Worm (Caenorhabditis elegans) whole organism, dauer: ENCODE data around the gene C08G5.6.

Source experiments
- unc-62 ChIP-seq: sonication (generic microtip); optimal IDR thresholded peaks from 2 replicates; lab custom pipeline; 2017; ENCODE audit warnings: missing biosample characterization, missing genetic modification reagents, missing genetic modification characterization

C08G5.6 gene

DNA sequence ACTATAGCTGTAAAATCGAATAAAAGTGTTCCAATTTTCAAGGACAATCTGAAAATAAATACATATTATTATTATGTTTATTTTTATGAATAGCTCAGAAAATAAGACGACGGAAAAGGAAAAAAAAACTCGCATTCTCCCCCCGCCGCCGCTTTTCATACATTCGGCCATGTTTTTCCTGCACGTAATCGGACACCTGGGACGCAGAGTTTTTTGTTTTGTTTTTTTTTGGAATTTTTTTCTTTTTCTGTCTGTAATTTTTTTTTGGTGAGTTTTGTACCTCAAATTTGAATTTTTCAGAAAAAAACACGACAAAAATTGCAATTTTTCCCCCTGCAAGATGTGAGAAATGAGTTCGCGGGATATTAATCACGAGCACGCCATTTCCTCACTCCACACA is at the start of gene C08G5.6:
Gene C08G5.6, plus strand, starts transcription at position 301 of the 400 bp plus-strand sequence.
- TF ChIP-seq unc-62 (GFP tag; lab: Kevin White, UChicago), result no peak

DNA sequence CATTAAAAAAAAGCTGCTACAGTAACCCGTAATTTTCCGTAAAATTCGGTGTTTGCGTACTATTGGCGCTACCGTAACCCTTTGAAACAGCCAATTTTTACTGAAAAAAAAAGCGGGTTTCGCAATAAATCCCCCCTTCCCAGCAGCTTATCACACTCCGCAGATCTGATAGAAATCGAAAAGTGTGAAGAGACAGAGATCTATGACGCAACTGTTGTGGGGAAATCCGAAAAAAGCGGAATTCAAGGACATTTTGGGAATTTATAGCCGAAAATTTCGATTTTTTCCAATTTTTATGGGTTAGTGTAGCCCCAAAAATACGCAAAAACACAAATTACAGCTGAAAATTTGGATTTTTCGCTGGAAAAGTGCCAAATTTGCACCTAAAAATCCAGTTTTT is 48.4 kb upstream of the C08G5.6 start:
- no peak for TF ChIP-seq unc-62 (GFP tag; lab: Kevin White, UChicago)

DNA sequence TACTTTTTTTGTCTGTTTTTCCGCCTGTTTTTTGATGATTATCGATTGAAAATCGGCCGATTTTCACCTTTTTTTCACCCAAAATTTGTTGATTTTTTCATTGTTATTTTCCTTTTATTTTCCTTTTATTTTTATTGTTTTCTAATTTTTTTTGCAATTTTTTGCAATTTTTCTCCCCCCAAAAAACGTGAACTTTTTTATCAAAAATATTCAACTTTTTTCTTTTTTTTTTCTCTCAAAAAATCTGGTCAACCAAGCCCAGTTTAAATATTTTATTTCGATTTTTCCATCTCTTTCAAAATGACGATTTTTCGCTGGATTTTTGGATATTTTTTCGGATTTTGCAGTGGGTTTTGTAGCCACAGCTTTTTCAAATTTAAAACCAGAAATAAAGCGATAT is 46.9 kb upstream of the C08G5.6 start, which contains the start of gene rfip-2:
Gene rfip-2, plus strand, starts transcription at position 301 of the 400 bp plus-strand sequence.
- no peak for TF ChIP-seq unc-62 (GFP tag; lab: Kevin White, UChicago)

DNA sequence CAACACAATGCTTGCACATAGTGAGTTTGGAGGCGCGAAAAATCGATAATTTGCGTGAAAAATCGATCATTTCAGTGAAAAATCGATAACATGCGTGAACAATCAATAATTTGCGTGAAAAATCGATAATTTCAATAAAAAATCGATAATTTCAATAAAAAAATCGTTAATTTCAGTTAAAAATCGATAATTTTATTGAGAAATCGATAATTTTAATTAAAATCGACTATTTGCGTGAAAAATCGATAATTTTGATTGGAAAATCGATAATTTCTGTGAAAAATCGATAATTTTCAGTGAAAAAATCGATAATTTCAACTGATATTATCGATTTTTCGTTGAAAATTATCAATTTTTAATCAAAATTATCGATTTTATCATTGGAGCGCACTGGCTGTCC is 46.3 kb upstream of the C08G5.6 start:
- no peak for TF ChIP-seq unc-62 (GFP tag; lab: Kevin White, UChicago)

DNA sequence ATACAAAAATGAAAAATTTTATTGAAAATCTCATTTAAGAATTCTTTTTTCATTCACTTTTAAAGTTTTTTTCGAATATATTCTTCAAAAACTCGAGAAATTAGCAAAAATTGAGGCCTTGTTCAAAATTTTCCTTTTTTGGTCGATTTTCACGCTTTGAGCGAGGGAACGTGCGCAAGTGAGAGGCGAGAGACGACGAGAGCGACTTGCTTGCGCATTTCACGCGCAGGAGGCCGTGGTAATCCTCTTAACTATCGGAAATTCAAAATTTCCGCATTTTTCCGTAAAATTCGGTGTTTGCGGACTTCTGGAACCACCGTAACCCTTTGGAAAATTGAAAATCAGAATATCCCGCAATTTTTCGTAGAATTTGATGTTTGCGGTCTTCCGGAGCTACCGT is 40.4 kb upstream of the C08G5.6 start:
- TF ChIP-seq unc-62 (GFP tag; lab: Kevin White, UChicago), result no peak

DNA sequence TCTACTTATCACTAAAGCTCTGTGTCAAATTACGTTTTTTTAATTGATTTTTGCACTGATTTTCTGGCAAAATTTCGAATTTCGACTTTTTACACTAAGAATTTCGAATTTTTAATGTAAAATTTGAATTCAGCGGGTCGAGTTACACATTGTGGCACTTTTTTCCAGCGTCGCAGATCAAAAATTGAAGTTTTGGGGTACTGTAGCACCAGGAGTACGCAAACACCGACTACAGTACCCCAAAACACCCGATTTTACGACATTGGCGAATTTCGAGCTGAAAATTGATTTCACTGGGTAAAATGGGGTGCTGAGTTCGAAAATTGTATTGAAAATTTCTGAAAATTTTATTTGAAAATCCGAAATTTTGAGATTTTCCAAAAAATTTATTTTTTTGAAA is 38.0 kb upstream of the C08G5.6 start:
- no peak for TF ChIP-seq unc-62 (GFP tag; lab: Kevin White, UChicago)

DNA sequence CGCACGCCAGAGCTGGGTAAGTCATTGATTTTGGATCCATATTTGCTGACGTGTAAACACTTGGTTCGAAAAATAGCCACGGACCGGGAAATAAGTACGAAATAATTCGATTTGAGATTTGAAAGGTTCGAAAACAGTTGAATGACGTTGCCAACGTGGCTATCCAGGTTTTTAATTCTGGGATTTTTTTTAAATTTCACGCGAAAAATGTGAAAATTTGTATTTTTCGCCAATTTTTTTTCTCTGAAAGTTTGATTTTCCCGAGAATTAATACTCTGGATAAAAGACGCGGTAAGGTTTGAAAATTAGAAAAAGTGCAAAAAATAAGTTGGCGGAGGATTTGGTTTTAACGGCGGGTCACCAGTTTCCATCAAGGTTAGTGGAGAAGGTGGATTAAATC is 29.5 kb upstream of the C08G5.6 start, which contains the start of gene fbxc-48:
Gene fbxc-48, minus strand, starts transcription at position 101 of the 400 bp plus-strand sequence.
- TF ChIP-seq unc-62 (GFP tag; lab: Kevin White, UChicago), result no peak

DNA sequence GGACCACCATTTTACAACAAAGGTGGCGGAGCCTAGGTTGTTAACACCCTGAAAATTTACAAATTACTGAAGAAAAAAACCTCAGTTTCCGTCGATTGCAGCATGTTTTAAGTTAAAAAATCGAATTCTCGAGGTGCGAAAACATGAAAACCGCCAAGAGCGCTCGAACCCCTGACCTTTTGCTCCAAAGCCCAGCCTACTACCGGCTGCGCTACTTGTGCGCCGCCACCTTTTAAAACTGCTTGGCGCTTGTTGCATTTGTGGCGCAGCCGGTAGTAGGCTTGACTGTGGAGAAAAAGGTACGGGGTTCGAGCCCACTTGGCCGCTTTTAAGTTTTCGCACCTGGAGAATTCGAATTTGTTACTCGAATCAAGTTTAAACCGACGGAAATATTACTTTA is 20.2 kb upstream of the C08G5.6 start, which contains the start of gene snt-6:
Gene snt-6, minus strand, starts transcription at position 58 of the 400 bp plus-strand sequence.
- no peak for TF ChIP-seq unc-62 (GFP tag; lab: Kevin White, UChicago)

DNA sequence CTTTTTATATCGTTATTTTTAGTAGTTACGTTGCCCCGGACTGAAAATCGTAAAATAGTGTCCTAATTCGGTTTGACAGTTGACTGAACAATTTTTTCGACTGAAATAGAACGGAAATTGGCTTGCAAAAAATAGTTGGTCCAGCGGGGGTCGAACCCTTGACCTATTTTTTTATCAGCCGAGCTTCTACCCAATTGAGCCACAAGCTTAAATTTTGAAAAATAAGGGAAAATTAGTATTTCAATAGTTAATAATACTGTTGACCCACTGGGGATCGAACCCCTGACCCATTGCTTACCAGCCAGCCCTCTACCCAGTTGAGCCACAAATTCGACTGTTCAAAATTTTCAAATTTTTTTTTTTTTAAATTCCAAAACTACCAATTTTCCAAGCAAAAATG is 18.5 kb upstream of the C08G5.6 start:
- no peak for TF ChIP-seq unc-62 (GFP tag; lab: Kevin White, UChicago)

DNA sequence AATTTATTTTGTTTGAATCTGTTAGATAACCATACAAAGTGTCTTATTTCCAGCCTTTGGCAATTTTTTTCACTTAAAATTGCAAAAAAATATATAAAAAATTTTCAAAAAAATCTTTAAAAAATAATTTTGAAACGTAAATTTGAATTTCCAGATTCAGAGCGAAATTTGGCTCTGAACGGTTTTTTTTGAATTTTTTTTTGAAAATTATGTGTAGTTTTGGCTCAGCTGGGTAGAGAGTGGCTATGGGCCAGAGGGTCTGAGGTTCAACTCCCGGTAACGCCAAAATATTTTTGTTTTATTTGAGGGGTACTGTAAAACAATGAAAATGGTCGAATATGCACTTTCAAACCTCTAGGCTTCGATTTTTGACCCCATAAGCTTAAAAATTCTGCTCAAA is 16.9 kb upstream of the C08G5.6 start:
- TF ChIP-seq unc-62 (GFP tag; lab: Kevin White, UChicago), result no peak

DNA sequence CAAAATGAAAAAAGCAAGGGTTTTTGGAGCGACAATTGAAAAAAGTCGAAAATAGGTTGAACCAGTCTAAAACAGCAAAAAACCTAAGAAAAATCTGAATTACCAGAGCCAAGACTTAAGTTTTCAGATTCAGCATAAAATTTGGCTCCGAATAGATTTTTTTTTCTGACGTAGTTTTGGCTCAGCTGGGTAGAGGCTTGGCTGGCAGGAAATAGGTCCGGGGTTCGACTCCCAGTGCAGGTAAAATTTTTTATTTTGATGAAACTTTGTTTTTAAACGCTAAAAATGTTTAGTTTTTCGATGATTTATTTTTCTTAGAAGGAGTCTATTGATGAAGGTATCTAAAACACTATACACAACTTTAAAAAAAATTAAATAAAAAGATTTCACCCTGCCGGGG is 15.4 kb upstream of the C08G5.6 start:
- no peak for TF ChIP-seq unc-62 (GFP tag; lab: Kevin White, UChicago)

DNA sequence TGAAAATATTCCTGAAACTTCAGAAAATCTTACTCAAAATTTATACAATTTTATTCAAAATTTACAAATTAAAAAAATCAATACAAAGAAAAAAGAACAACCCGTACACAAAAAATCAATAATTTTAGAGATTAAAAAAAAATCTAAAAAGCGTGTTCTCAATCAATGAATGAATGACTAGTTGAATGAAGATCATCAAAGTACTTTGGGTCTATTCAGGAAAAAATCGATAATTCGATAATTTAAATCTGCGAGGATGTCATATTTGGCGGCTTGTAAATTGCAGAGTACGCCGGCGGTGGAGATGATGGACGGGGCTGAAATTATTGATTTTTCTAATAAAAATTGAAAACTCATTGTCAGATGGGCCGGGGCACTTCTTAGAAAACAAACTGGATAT is 14.2 kb upstream of the C08G5.6 start:
- TF ChIP-seq unc-62 (GFP tag; lab: Kevin White, UChicago), result no peak

DNA sequence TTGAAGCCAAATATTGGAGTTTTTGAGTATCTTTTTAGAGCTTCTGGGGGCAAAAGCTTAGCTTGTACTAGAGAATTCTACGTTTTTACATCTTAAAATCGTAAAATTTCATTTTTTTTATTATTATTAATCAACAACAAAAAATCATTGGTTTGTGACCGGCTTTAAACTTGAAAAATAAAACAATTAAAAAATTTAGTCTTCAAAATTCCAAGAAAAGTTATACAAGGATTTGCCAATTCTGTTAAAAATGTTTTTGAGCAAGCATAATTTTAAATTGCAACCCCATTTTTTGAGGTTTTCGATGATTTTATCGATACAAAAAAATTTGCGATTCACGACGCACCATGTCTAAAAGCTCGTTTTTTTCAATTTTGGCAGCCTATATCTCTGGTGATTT is 13.1 kb upstream of the C08G5.6 start:
- TF ChIP-seq unc-62 (GFP tag; lab: Kevin White, UChicago), result no peak

DNA sequence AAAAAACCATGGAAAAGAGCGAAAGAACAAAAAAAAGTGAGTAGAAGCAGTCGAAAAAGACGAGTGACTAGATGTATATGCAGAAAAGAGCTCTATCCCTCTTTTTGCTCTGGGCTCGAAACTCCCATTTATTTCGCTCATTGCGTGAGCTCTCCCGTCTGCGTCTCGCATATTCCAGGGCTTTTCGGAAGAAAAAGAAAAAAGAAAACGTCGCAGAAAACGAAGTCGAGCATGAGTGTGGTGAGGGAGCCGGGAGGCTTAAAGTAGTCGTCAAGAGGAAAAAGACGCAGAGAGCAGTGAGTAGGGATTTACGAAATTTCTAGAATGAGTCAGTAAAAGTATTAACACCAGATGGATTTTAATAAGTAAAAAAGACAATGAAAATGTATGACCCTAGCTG is 10.6 kb upstream of the C08G5.6 start:
- TF ChIP-seq unc-62 (GFP tag; lab: Kevin White, UChicago), result no peak

DNA sequence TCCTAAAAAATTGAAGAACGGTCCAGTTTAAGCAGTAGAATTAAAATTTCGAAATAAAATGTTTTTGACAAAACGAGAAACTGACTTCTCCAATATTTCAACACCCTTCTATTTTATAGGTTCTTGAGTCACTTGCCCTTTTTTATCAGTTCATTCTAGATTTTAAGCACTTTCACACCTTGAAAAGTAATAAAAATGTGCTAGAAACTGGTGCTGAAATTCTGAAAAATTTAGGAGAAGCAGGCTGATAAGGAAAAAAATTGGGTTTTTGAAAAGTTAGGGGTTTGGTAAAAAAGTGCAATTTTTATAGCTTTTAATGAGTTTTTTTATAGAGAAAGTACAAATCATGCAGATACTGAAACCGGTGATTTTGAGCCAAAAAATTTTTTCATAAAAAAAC is 10.1 kb upstream of the C08G5.6 start:
- no peak for TF ChIP-seq unc-62 (GFP tag; lab: Kevin White, UChicago)

DNA sequence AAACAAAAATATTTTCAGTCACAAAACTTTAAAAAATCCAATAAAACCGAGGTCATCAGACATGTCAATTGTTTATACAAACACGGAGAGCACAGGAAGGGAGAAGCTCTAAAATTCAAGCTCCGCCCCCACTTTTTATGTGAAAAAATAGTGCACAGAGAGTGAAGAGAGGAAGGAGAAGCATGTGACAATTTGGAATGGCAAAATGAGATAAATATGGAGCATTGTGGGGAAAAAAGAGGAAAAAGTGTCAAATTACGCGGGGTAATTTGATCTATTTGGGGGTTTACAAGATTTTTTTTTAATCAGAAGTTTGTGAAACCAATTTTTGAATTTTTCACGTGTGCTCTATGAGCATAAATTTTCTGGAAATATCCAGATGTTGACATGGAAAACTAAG is 7.4 kb upstream of the C08G5.6 start:
- no peak for TF ChIP-seq unc-62 (GFP tag; lab: Kevin White, UChicago)

DNA sequence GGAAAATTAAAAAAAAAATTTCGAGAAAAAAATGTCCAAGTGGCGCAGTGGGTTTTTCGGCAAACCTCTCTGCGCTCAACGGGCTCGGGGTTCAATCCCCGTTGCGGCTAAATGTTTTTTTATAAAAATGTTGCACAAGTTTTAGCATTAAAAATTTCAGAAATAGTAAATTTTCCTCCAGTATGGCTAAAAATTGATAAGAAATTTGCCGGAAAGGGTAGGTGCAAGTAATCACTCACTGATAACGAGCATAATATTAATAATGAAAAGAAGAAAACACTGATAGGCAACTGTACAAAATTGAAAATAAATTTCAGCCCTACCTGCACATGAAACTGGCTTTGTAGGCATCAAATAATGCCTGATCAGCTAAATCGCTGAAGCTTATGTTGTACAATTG is 6.0 kb upstream of the C08G5.6 start:
- TF ChIP-seq unc-62 (GFP tag; lab: Kevin White, UChicago), result no peak

DNA sequence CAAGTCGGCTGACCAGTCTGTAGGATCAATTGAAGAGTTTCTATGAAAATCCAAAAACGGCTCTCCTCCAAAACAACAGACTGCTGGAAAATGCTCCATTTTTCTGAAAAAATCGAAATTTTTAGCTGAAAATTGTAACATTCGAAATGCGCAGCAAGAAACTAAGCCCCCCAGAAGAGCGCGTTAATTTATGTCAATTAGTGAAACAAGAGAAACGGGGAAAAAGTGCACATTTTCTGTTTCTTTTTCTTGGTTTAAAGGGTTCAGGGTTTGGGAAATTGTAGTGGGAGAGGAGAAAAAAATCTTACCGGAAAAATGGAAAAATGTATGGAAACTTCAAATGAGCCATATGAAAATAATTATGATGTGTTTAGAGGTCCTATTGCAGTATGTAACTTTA is 5.1 kb upstream of the C08G5.6 start, which contains the start of gene C08G5.7:
Gene C08G5.7, minus strand, starts transcription at position 101 of the 400 bp plus-strand sequence.
- no peak for TF ChIP-seq unc-62 (GFP tag; lab: Kevin White, UChicago)
